Worm (Caenorhabditis elegans) whole organism, L1 larva: ENCODE data around the gene C06G4.6.

Experiments
- C04F5.9 ChIP-seq: sonication (generic microtip); optimal IDR thresholded peaks from 2 replicates; lab custom pipeline; 2016; ENCODE audit warnings: missing genetic modification characterization, missing compliant biosample characterization
- Y116A8C.19 ChIP-seq: sonication (generic microtip); optimal IDR thresholded peaks from 2 replicates; lab custom pipeline; 2016; ENCODE audit warnings: missing compliant biosample characterization, missing genetic modification characterization, borderline replicate concordance
- aha-1 ChIP-seq: fragments of 150-350 bp; optimal IDR thresholded peaks from 2 replicates; lab custom pipeline; 2014; ENCODE audit warnings: missing biosample characterization, missing genetic modification characterization
- alr-1 ChIP-seq: fragments of 200-800 bp; sonication (Bioruptor generic); optimal IDR thresholded peaks from 2 replicates; lab custom pipeline; 2018; ENCODE audit warnings: borderline replicate concordance, mild to moderate bottlenecking, missing genetic modification characterization, missing compliant biosample characterization
- ama-1 ChIP-seq: fragments of 150-350 bp; optimal IDR thresholded peaks from 2 replicates; lab custom pipeline; 2014
- blmp-1 ChIP-seq: fragments of 150-350 bp; optimal IDR thresholded peaks from 2 replicates; lab custom pipeline; 2014; ENCODE audit warnings: missing biosample characterization, missing genetic modification characterization
- ceh-88 ChIP-seq: fragments of 200-800 bp; sonication (Bioruptor generic); IDR thresholded peaks from 2 replicates; pipeline ENCODE4 v1.3.6; 2022; ENCODE audit warnings: missing genetic modification characterization, missing compliant biosample characterization
- ceh-90 ChIP-seq: sonication (generic microtip); optimal IDR thresholded peaks from 2 replicates; lab custom pipeline; 2016; ENCODE audit warnings: missing genetic modification characterization, missing compliant biosample characterization
- ces-1 ChIP-seq: fragments of 150-350 bp; optimal IDR thresholded peaks from 2 replicates; lab custom pipeline; 2014; ENCODE audit warnings: missing biosample characterization, missing genetic modification reagents, missing genetic modification characterization
- dpl-1 ChIP-seq, 3 experiments: fragments of 150-350 bp in 2 of 3; sonication (generic microtip) in 1 of 3; optimal IDR thresholded peaks; 2 replicates each; lab custom pipeline; 2014 to 2017; ENCODE audit warnings: missing biosample characterization in 3 of 3, missing genetic modification characterization in 3 of 3, missing genetic modification reagents in 3 of 3
- efl-1 ChIP-seq, 4 experiments: fragments of 150-350 bp; optimal IDR thresholded peaks in 3 of 4; peaks in 1 of 4; 1 replicate in 1 of 4; 2 replicates in 3 of 4; lab custom pipeline; 2014; ENCODE audit warnings: missing biosample characterization in 2 of 4, missing genetic modification characterization in 2 of 4, missing genetic modification reagents in 2 of 4
- egl-27 ChIP-seq, 2 experiments: fragments of 150-350 bp in 1 of 2; sonication (generic microtip); optimal IDR thresholded peaks; 3 replicates each; lab custom pipeline; 2017 to 2018; ENCODE audit warnings: missing biosample characterization in 2 of 2, missing genetic modification characterization in 2 of 2, missing genetic modification reagents in 2 of 2
- ets-5 ChIP-seq: fragments of 200-800 bp; sonication (Bioruptor generic); IDR thresholded peaks from 2 replicates; pipeline ENCODE4 v1.3.6; 2022; ENCODE audit warnings: missing genetic modification characterization, missing compliant biosample characterization
- fkh-10 ChIP-seq: sonication (generic microtip); optimal IDR thresholded peaks from 2 replicates; lab custom pipeline; 2017; ENCODE audit warnings: missing biosample characterization, missing genetic modification reagents, missing genetic modification characterization
- fkh-4 ChIP-seq: sonication (generic microtip); optimal IDR thresholded peaks from 2 replicates; lab custom pipeline; 2016; ENCODE audit warnings: missing compliant biosample characterization, missing genetic modification characterization, borderline replicate concordance
- fkh-8 ChIP-seq: sonication (generic microtip); optimal IDR thresholded peaks from 2 replicates; lab custom pipeline; 2016; ENCODE audit warnings: mild to moderate bottlenecking, missing genetic modification characterization, missing compliant biosample characterization
- fos-1 ChIP-seq: fragments of 150-350 bp; optimal IDR thresholded peaks from 2 replicates; lab custom pipeline; 2014; ENCODE audit warnings: missing biosample characterization, missing genetic modification characterization
- hlh-17 ChIP-seq: fragments of 200-800 bp; sonication (Bioruptor generic); optimal IDR thresholded peaks from 2 replicates; lab custom pipeline; 2018; ENCODE audit warnings: missing genetic modification characterization, mild to moderate bottlenecking, missing compliant biosample characterization, moderate library complexity, borderline replicate concordance
- hlh-4 ChIP-seq: sonication (generic microtip); optimal IDR thresholded peaks from 2 replicates; lab custom pipeline; 2016; ENCODE audit warnings: mild to moderate bottlenecking, missing genetic modification characterization, missing compliant biosample characterization
- hpl-2 ChIP-seq: fragments of 150-350 bp; optimal IDR thresholded peaks from 2 replicates; lab custom pipeline; 2014; ENCODE audit warnings: missing biosample characterization, missing genetic modification reagents, missing genetic modification characterization
- irx-1 ChIP-seq: sonication (generic microtip); optimal IDR thresholded peaks from 2 replicates; lab custom pipeline; 2016; ENCODE audit warnings: missing genetic modification characterization, missing compliant biosample characterization
- jun-1 ChIP-seq: fragments of 150-350 bp; optimal IDR thresholded peaks from 2 replicates; lab custom pipeline; 2014; ENCODE audit warnings: missing biosample characterization, missing genetic modification reagents, missing genetic modification characterization
- lin-13 ChIP-seq: fragments of 150-350 bp; optimal IDR thresholded peaks from 2 replicates; lab custom pipeline; 2014; ENCODE audit warnings: missing biosample characterization, missing genetic modification reagents, missing genetic modification characterization
- lin-14 ChIP-seq: fragments of 200-800 bp; sonication (Bioruptor generic); optimal IDR thresholded peaks from 2 replicates; lab custom pipeline; 2018; ENCODE audit warnings: mild to moderate bottlenecking, missing genetic modification characterization, moderate library complexity, missing compliant biosample characterization
- lin-15B ChIP-seq: fragments of 150-350 bp; sonication (generic microtip); optimal IDR thresholded peaks from 3 replicates; lab custom pipeline; 2014; ENCODE audit warnings: missing biosample characterization, missing genetic modification characterization
- lin-39 ChIP-seq: fragments of 150-350 bp; optimal IDR thresholded peaks from 2 replicates; lab custom pipeline; 2014; ENCODE audit warnings: missing biosample characterization, missing genetic modification reagents, missing genetic modification characterization
- lsy-2 ChIP-seq, 2 experiments: fragments of 150-350 bp; optimal IDR thresholded peaks; 2 replicates each; lab custom pipeline; 2014; ENCODE audit warnings: missing biosample characterization in 2 of 2, missing genetic modification characterization in 2 of 2
- mab-9 ChIP-seq: fragments of 200-800 bp; sonication (Bioruptor generic); IDR thresholded peaks from 2 replicates; pipeline ENCODE4 v1.3.6; 2022; ENCODE audit warnings: missing genetic modification reagents, missing genetic modification characterization, missing compliant biosample characterization
- mdl-1 ChIP-seq, 2 experiments: fragments of 150-350 bp; optimal IDR thresholded peaks; 2 replicates each; lab custom pipeline; 2014 to 2017; ENCODE audit warnings: missing biosample characterization in 2 of 2, missing genetic modification characterization in 2 of 2, inconsistent platforms in 1 of 2
- mef-2 ChIP-seq: fragments of 150-350 bp; optimal IDR thresholded peaks from 2 replicates; lab custom pipeline; 2014; ENCODE audit warnings: missing biosample characterization, missing genetic modification characterization
- nhr-11 ChIP-seq: fragments of 150-350 bp; optimal IDR thresholded peaks from 2 replicates; lab custom pipeline; 2014; ENCODE audit warnings: missing biosample characterization, missing genetic modification characterization
- nhr-12 ChIP-seq: sonication (generic microtip); optimal IDR thresholded peaks from 2 replicates; lab custom pipeline; 2017; ENCODE audit warnings: missing biosample characterization, missing genetic modification characterization
- nhr-20 ChIP-seq: sonication (generic microtip); optimal IDR thresholded peaks from 2 replicates; lab custom pipeline; 2016; ENCODE audit warnings: mild to moderate bottlenecking, missing genetic modification characterization, missing compliant biosample characterization
- nhr-237 ChIP-seq: fragments of 150-350 bp; optimal IDR thresholded peaks from 2 replicates; lab custom pipeline; 2014; ENCODE audit warnings: missing biosample characterization, missing genetic modification characterization
- nhr-47 ChIP-seq: sonication (generic microtip); optimal IDR thresholded peaks from 2 replicates; lab custom pipeline; 2016; ENCODE audit warnings: mild to moderate bottlenecking, missing genetic modification characterization, moderate library complexity, missing compliant biosample characterization
- nhr-76 ChIP-seq: sonication (generic microtip); optimal IDR thresholded peaks from 2 replicates; lab custom pipeline; 2017; ENCODE audit warnings: missing biosample characterization, missing genetic modification characterization
- nhr-85 ChIP-seq: sonication (generic microtip); peaks from one replicate; lab custom pipeline; 2016; ENCODE audit warnings: missing genetic modification characterization, inconsistent platforms, missing compliant biosample characterization
- pax-3 ChIP-seq: fragments of 200-800 bp; sonication (Bioruptor generic); optimal IDR thresholded peaks from 2 replicates; lab custom pipeline; 2018; ENCODE audit warnings: mild to moderate bottlenecking, missing genetic modification characterization, moderate library complexity, missing compliant biosample characterization
- pqm-1 ChIP-seq: sonication (generic microtip); optimal IDR thresholded peaks from 3 replicates; lab custom pipeline; 2017; ENCODE audit warnings: missing biosample characterization, missing genetic modification characterization
- rnt-1 ChIP-seq: sonication (generic microtip); optimal IDR thresholded peaks from 2 replicates; lab custom pipeline; 2016; ENCODE audit warnings: mild to moderate bottlenecking, missing genetic modification characterization, moderate library complexity, missing compliant biosample characterization
- skn-1 ChIP-seq: fragments of 150-350 bp; optimal IDR thresholded peaks from 2 replicates; lab custom pipeline; 2014; ENCODE audit warnings: missing biosample characterization, missing genetic modification characterization
- snpc-4 ChIP-seq: fragments of 150-350 bp; optimal IDR thresholded peaks from 2 replicates; lab custom pipeline; 2014; ENCODE audit warnings: missing biosample characterization, missing genetic modification characterization
- snu-23 ChIP-seq: sonication (generic microtip); optimal IDR thresholded peaks from 2 replicates; lab custom pipeline; 2016; ENCODE audit warnings: missing genetic modification characterization, missing compliant biosample characterization
- sox-4 ChIP-seq: sonication (generic microtip); optimal IDR thresholded peaks from 2 replicates; lab custom pipeline; 2016; ENCODE audit warnings: missing genetic modification characterization, missing compliant biosample characterization
- sptf-1 ChIP-seq: fragments of 150-350 bp; optimal IDR thresholded peaks from 2 replicates; lab custom pipeline; 2014; ENCODE audit warnings: missing biosample characterization, missing genetic modification characterization
- sup-37 ChIP-seq: fragments of 200-800 bp; sonication (Bioruptor generic); optimal IDR thresholded peaks from 2 replicates; lab custom pipeline; 2018; ENCODE audit warnings: mild to moderate bottlenecking, missing genetic modification characterization, missing compliant biosample characterization
- swsn-7 ChIP-seq: sonication (generic microtip); optimal IDR thresholded peaks from 2 replicates; lab custom pipeline; 2016; ENCODE audit warnings: missing genetic modification characterization, missing compliant biosample characterization
- unc-130 ChIP-seq: fragments of 150-350 bp; optimal IDR thresholded peaks from 2 replicates; lab custom pipeline; 2017; ENCODE audit warnings: missing biosample characterization, missing genetic modification characterization, inconsistent platforms
- unc-30 ChIP-seq: sonication (generic microtip); optimal IDR thresholded peaks from 2 replicates; lab custom pipeline; 2017; ENCODE audit warnings: missing biosample characterization, missing genetic modification characterization
- unc-86 ChIP-seq: sonication (generic microtip); optimal IDR thresholded peaks from 2 replicates; lab custom pipeline; 2016; ENCODE audit warnings: missing genetic modification characterization, missing compliant biosample characterization
- vab-15 ChIP-seq: sonication (generic microtip); optimal IDR thresholded peaks from 2 replicates; lab custom pipeline; 2017; ENCODE audit warnings: missing genotype, mild to moderate bottlenecking, missing genetic modification characterization, missing compliant biosample characterization
- xbp-1 ChIP-seq: sonication (generic microtip); optimal IDR thresholded peaks from 2 replicates; lab custom pipeline; 2016; ENCODE audit warnings: missing genetic modification characterization, missing compliant biosample characterization
- zip-4 ChIP-seq: fragments of 200-800 bp; sonication (Bioruptor generic); optimal IDR thresholded peaks from 2 replicates; lab custom pipeline; 2018; ENCODE audit warnings: mild to moderate bottlenecking, missing genetic modification characterization, moderate library complexity, missing compliant biosample characterization
- ztf-4 ChIP-seq: fragments of 150-350 bp; optimal IDR thresholded peaks from 2 replicates; lab custom pipeline; 2014; ENCODE audit warnings: missing biosample characterization, missing genetic modification characterization

The C06G4.6 gene

DNA sequence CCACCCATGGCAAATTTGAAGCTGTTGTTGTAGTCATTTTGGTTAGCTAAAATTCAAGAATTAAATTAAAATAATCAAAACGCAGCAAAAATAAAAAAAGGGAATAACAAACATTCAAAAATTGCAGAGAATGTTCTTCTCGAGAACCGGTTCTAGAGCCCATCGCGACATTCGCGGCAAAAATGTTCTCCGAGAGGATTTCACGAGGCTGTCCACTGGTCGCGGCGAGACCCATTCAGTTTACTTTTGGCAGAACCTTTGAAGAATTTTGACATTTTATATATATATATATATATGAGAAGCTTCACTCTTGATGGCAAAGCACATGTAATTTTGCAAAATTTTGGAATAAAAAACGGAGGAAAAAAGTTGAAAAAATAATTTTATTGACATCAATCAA, 25.3 kb downstream of the C06G4.6 start, which contains the start of gene F44B9.8 (continued):
- TF ChIP-seq ceh-90 (tag; lab: Kevin White, UChicago) (no peak), hlh-17 (GFP tag; lab: Kevin White, UChicago) (no peak), fkh-10 (GFP tag; lab: Kevin White, UChicago) (no peak), zip-4 (GFP tag; lab: Kevin White, UChicago) (no peak), nhr-20 (tag; lab: Kevin White, UChicago) (peak; percentile 72), efl-1 (optimal IDR thresholded peaks at IDR 0.05; lab: Kevin White, UChicago) (peak; percentile 72 to 76), efl-1 (GFP tag; optimal IDR thresholded peaks at IDR 0.05 in 1 of 2; lab: Kevin White, UChicago) (peak; percentile 73 to 95), C04F5.9 (tag; lab: Kevin White, UChicago) (peak; percentile 7), nhr-237 (tag; lab: Kevin White, UChicago) (no peak), vab-15 (tag; lab: Kevin White, UChicago) (no peak), blmp-1 (tag; lab: Kevin White, UChicago) (peak; percentile 19), sptf-1 (tag; lab: Kevin White, UChicago) (no peak), sox-4 (tag; lab: Kevin White, UChicago) (no peak), nhr-85 (tag; lab: Kevin White, UChicago) (peak; percentile 79), xbp-1 (tag; lab: Kevin White, UChicago) (peak; percentile 69), lin-14 (peak; percentile 78), irx-1 (tag; lab: Kevin White, UChicago) (peak; percentile 3), mdl-1 (tag; optimal IDR thresholded peaks at IDR 0.05; lab: Kevin White, UChicago) (peak in 1 of 2 experiments; percentile 32), snu-23 (GFP tag; lab: Kevin White, UChicago) (peak; percentile 76), sup-37 (GFP tag; lab: Kevin White, UChicago) (no peak), lin-13 (GFP tag; lab: Kevin White, UChicago) (no peak), hpl-2 (GFP tag; lab: Kevin White, UChicago) (no peak), pax-3 (no peak), aha-1 (tag; lab: Kevin White, UChicago) (no peak), fkh-8 (tag; lab: Kevin White, UChicago) (peak; percentile 13), lin-39 (tag; lab: Kevin White, UChicago) (no peak), fos-1 (tag; lab: Kevin White, UChicago) (no peak), unc-30 (no peak), pqm-1 (no peak), nhr-76 (tag; lab: Kevin White, UChicago) (no peak), rnt-1 (tag; lab: Kevin White, UChicago) (peak; percentile 62), nhr-12 (no peak), alr-1 (tag; lab: Kevin White, UChicago) (no peak), lsy-2 (tag; optimal IDR thresholded peaks at IDR 0.05; lab: Kevin White, UChicago) (peak; percentile 76 to 80), ztf-4 (tag; lab: Kevin White, UChicago) (peak; percentile 12), jun-1 (tag; lab: Kevin White, UChicago) (no peak), skn-1 (tag; lab: Kevin White, UChicago) (peak; percentile 35), nhr-11 (tag; lab: Kevin White, UChicago) (no peak), dpl-1 (GFP tag; optimal IDR thresholded peaks at IDR 0.05; lab: Kevin White, UChicago) (peak; percentile 60 to 82 (median 76)), mef-2 (tag; lab: Kevin White, UChicago) (no peak), snpc-4 (tag; lab: Kevin White, UChicago) (no peak), ceh-88 (GFP tag; lab: Robert Waterston, UW) (no peak), Y116A8C.19 (tag; lab: Kevin White, UChicago) (no peak), mab-9 (GFP tag; lab: Robert Waterston, UW) (no peak), ces-1 (GFP tag; lab: Kevin White, UChicago) (no peak), fkh-4 (no peak), swsn-7 (tag; lab: Kevin White, UChicago) (peak; percentile 67), ama-1 (lab: Kevin White, UChicago) (no peak), egl-27 (tag; optimal IDR thresholded peaks at IDR 0.05; lab: Kevin White, UChicago) (no peak), unc-130 (tag; lab: Kevin White, UChicago) (peak; percentile 73), unc-86 (tag; lab: Kevin White, UChicago) (no peak), ets-5 (GFP tag; lab: Robert Waterston, UW) (no peak), lin-15B (tag; lab: Kevin White, UChicago) (peak; percentile 70), nhr-47 (tag; lab: Kevin White, UChicago) (peak; percentile 50), hlh-4 (tag; lab: Kevin White, UChicago) (no peak)
